Fruit fly (Drosophila melanogaster) whole organism, embryonic: ENCODE results near the gene Idh3a.

Source experiments
- Bgb ChIP-seq: fragments of 200-800 bp; sonication (Bioruptor generic); IDR thresholded peaks from 2 replicates; pipeline ENCODE4 v1.3.6; 2022; ENCODE audit warnings: missing biosample characterization, missing genetic modification characterization; ENCODE audit not compliant: partially characterized antibody
- CG11456 ChIP-seq: fragments of 200-800 bp; sonication (Bioruptor generic); IDR thresholded peaks from 3 replicates; pipeline ENCODE4 v1.3.6; 2022; ENCODE audit warnings: missing biosample characterization, missing genetic modification characterization
- CG11504 ChIP-seq: fragments of 200-800 bp; sonication (Bioruptor generic); optimal IDR thresholded peaks from 3 replicates; lab custom pipeline; 2019; ENCODE audit warnings: missing biosample characterization, mild to moderate bottlenecking, missing genetic modification characterization, moderate library complexity
- CG12155 ChIP-seq: fragments of 200-800 bp; sonication (Bioruptor generic); optimal IDR thresholded peaks from 3 replicates; lab custom pipeline; 2016; ENCODE audit warnings: missing biosample characterization, missing genetic modification characterization
- CG14965 ChIP-seq: fragments of 200-800 bp; sonication (Bioruptor generic); optimal IDR thresholded peaks from 2 replicates; lab custom pipeline; 2016; ENCODE audit warnings: missing biosample characterization, missing genetic modification characterization, borderline replicate concordance
- CG1529 ChIP-seq: fragments of 200-800 bp; sonication (Bioruptor generic); optimal IDR thresholded peaks from 3 replicates; lab custom pipeline; 2018; ENCODE audit warnings: missing biosample characterization, missing genetic modification characterization
- CG16815 ChIP-seq: fragments of 200-800 bp; sonication (Bioruptor generic); optimal IDR thresholded peaks from 3 replicates; lab custom pipeline; 2017; ENCODE audit warnings: missing biosample characterization, mild to moderate bottlenecking, missing genetic modification characterization
- CG16863 ChIP-seq: fragments of 200-800 bp; sonication (Bioruptor generic); optimal IDR thresholded peaks from 3 replicates; lab custom pipeline; 2016; ENCODE audit warnings: missing biosample characterization, missing genetic modification characterization
- CG17385 ChIP-seq: fragments of 200-800 bp; sonication (Bioruptor generic); optimal IDR thresholded peaks from 3 replicates; lab custom pipeline; 2018; ENCODE audit warnings: missing biosample characterization, mild to moderate bottlenecking, missing genetic modification characterization
- CG18011 ChIP-seq: fragments of 200-800 bp; sonication (Bioruptor generic); optimal IDR thresholded peaks from 2 replicates; lab custom pipeline; 2017; ENCODE audit warnings: missing biosample characterization, missing genetic modification characterization, mild to moderate bottlenecking, moderate library complexity, missing genotype
- CG2129 ChIP-seq: fragments of 200-800 bp; sonication (Bioruptor generic); IDR thresholded peaks from 2 replicates; pipeline ENCODE4 v1.3.6; 2022; ENCODE audit warnings: missing biosample characterization, missing genetic modification characterization; ENCODE audit not compliant: partially characterized antibody
- CG2678 ChIP-seq: fragments of 200-800 bp; sonication (Bioruptor generic); optimal IDR thresholded peaks from 3 replicates; lab custom pipeline; 2019; ENCODE audit warnings: missing biosample characterization, mild to moderate bottlenecking, missing genetic modification characterization, moderate library complexity
- CG31224 ChIP-seq: fragments of 200-800 bp; sonication (Bioruptor generic); IDR thresholded peaks from 2 replicates; pipeline ENCODE4 v1.3.6; 2022; ENCODE audit warnings: missing biosample characterization, missing genetic modification characterization
- CG3847 ChIP-seq: fragments of 200-800 bp; sonication (Bioruptor generic); IDR thresholded peaks from 2 replicates; pipeline ENCODE4 v1.3.6; 2022; ENCODE audit warnings: missing biosample characterization, missing genetic modification characterization
- CG8290 ChIP-seq, 3 experiments: fragments of 200-800 bp; sonication (Bioruptor generic); optimal IDR thresholded peaks; 2 replicates each; lab custom pipeline; 2016 to 2019; ENCODE audit warnings: missing biosample characterization in 3 of 3, missing genetic modification characterization in 3 of 3, mild to moderate bottlenecking in 2 of 3, moderate library complexity in 1 of 3
- CHES-1-like ChIP-seq: fragments of 200-800 bp; sonication (Bioruptor generic); optimal IDR thresholded peaks from 2 replicates; lab custom pipeline; 2016; ENCODE audit warnings: missing biosample characterization, missing genetic modification characterization
- H15 ChIP-seq: fragments of 200-800 bp; sonication (Bioruptor generic); IDR thresholded peaks from 3 replicates; pipeline ENCODE4 v1.3.6; 2022; ENCODE audit warnings: missing biosample characterization, missing genetic modification characterization
- Hr3 ChIP-seq: fragments of 200-800 bp; sonication (Bioruptor generic); optimal IDR thresholded peaks from 3 replicates; lab custom pipeline; 2016; ENCODE audit warnings: missing biosample characterization, missing genetic modification characterization
- NC2α ChIP-seq: fragments of 200-800 bp; sonication (Bioruptor generic); optimal IDR thresholded peaks from 2 replicates; lab custom pipeline; 2016; ENCODE audit warnings: missing biosample characterization, missing genetic modification characterization
- Nf-YA ChIP-seq: fragments of 200-800 bp; sonication (Bioruptor generic); IDR thresholded peaks from 2 replicates; pipeline ENCODE4 v1.3.6; 2022; ENCODE audit warnings: missing biosample characterization, missing genetic modification characterization
- NfI ChIP-seq: fragments of 200-800 bp; sonication (Bioruptor generic); optimal IDR thresholded peaks from 3 replicates; lab custom pipeline; 2018; ENCODE audit warnings: missing biosample characterization, mild to moderate bottlenecking, missing genetic modification characterization, moderate library complexity
- Oli ChIP-seq: fragments of 200-800 bp; sonication (Bioruptor generic); optimal IDR thresholded peaks from 2 replicates; lab custom pipeline; 2018; ENCODE audit warnings: missing biosample characterization, mild to moderate bottlenecking, missing genetic modification characterization, moderate library complexity
- PHDP ChIP-seq: fragments of 200-800 bp; sonication (Bioruptor generic); optimal IDR thresholded peaks from 3 replicates; lab custom pipeline; 2018; ENCODE audit warnings: missing biosample characterization, mild to moderate bottlenecking, missing genetic modification characterization, moderate library complexity
- Spps ChIP-seq: fragments of 200-800 bp; sonication (Bioruptor generic); optimal IDR thresholded peaks from 2 replicates; lab custom pipeline; 2018; ENCODE audit warnings: missing biosample characterization, mild to moderate bottlenecking, missing genetic modification characterization
- Vsx1 ChIP-seq: fragments of 200-800 bp; sonication (Bioruptor generic); optimal IDR thresholded peaks from 2 replicates; lab custom pipeline; 2017; ENCODE audit warnings: missing biosample characterization, mild to moderate bottlenecking, missing genetic modification characterization, missing genetic modification reagents
- al ChIP-seq: fragments of 200-800 bp; sonication (Bioruptor generic); IDR thresholded peaks from 2 replicates; pipeline ENCODE4 v1.3.6; 2022; ENCODE audit warnings: missing biosample characterization, missing genetic modification characterization
- ase ChIP-seq: fragments of 200-800 bp; sonication (Bioruptor generic); IDR thresholded peaks from 3 replicates; pipeline ENCODE4 v1.3.6; 2022; ENCODE audit warnings: missing biosample characterization, missing genetic modification characterization
- bsh ChIP-seq, 2 experiments: fragments of 200-800 bp; sonication (Bioruptor generic); optimal IDR thresholded peaks; 2 replicates each; lab custom pipeline; 2017 to 2018; ENCODE audit warnings: mild to moderate bottlenecking in 2 of 2, missing biosample characterization in 2 of 2, missing genetic modification characterization in 2 of 2, moderate library complexity in 1 of 2
- cg ChIP-seq: fragments of 200-800 bp; sonication (Bioruptor generic); optimal IDR thresholded peaks from 3 replicates; lab custom pipeline; 2019; ENCODE audit warnings: missing biosample characterization, mild to moderate bottlenecking, missing genetic modification characterization, moderate library complexity
- da ChIP-seq: fragments of 200-800 bp; sonication (Bioruptor generic); optimal IDR thresholded peaks from 2 replicates; lab custom pipeline; 2016; ENCODE audit warnings: missing biosample characterization, missing genetic modification characterization
- ems ChIP-seq: fragments of 200-800 bp; sonication (Bioruptor generic); optimal IDR thresholded peaks from 3 replicates; lab custom pipeline; 2016; ENCODE audit warnings: missing biosample characterization, missing genetic modification characterization
- fru ChIP-seq: fragments of >200 bp; optimal IDR thresholded peaks from 2 replicates; lab custom pipeline; 2017
- fu2 ChIP-seq: fragments of 200-800 bp; sonication (Bioruptor generic); optimal IDR thresholded peaks from 2 replicates; lab custom pipeline; 2016; ENCODE audit warnings: missing biosample characterization, missing genetic modification characterization
- grn ChIP-seq: fragments of 200-800 bp; sonication (Bioruptor generic); optimal IDR thresholded peaks from 3 replicates; lab custom pipeline; 2017; ENCODE audit warnings: missing biosample characterization, missing genetic modification characterization
- jumu ChIP-seq: fragments of 200-800 bp; sonication (Bioruptor generic); optimal IDR thresholded peaks from 3 replicates; lab custom pipeline; 2016; ENCODE audit warnings: missing biosample characterization, missing genetic modification characterization
- kni ChIP-seq: fragments of 200-800 bp; sonication (Bioruptor generic); optimal IDR thresholded peaks from 3 replicates; lab custom pipeline; 2017; ENCODE audit warnings: mild to moderate bottlenecking, missing biosample characterization, missing genetic modification reagents, missing genetic modification characterization
- knrl ChIP-seq: fragments of 200-800 bp; sonication (Bioruptor generic); IDR thresholded peaks from 3 replicates; pipeline ENCODE4 v1.3.6; 2022; ENCODE audit warnings: missing biosample characterization, missing genetic modification characterization; ENCODE audit not compliant: partially characterized antibody
- mirr ChIP-seq: fragments of 200-800 bp; sonication (Bioruptor generic); optimal IDR thresholded peaks from 3 replicates; lab custom pipeline; 2018; ENCODE audit warnings: missing biosample characterization, mild to moderate bottlenecking, missing genetic modification characterization
- repo ChIP-seq: fragments of 200-800 bp; sonication (Bioruptor generic); optimal IDR thresholded peaks from 2 replicates; lab custom pipeline; 2016; ENCODE audit warnings: missing biosample characterization, missing genetic modification characterization
- sd ChIP-seq: fragments of 200-800 bp; sonication (Bioruptor generic); optimal IDR thresholded peaks from 3 replicates; lab custom pipeline; 2018; ENCODE audit warnings: missing biosample characterization, mild to moderate bottlenecking, missing genetic modification characterization, moderate library complexity
- shn ChIP-seq: fragments of 200-800 bp; sonication (Bioruptor generic); optimal IDR thresholded peaks from 3 replicates; lab custom pipeline; 2016; ENCODE audit warnings: missing biosample characterization, missing genetic modification characterization
- sisA ChIP-seq: fragments of 200-800 bp; sonication (Bioruptor generic); IDR thresholded peaks from 2 replicates; pipeline ENCODE4 v1.3.6; 2022; ENCODE audit warnings: missing biosample characterization, missing genetic modification characterization
- so ChIP-seq: fragments of 200-800 bp; sonication (Bioruptor generic); IDR thresholded peaks from 3 replicates; pipeline ENCODE4 v1.3.6; 2022; ENCODE audit warnings: missing biosample characterization, missing genetic modification characterization
- tna ChIP-seq: fragments of 200-800 bp; sonication (Bioruptor generic); IDR thresholded peaks from 2 replicates; pipeline ENCODE4 v1.3.6; 2022; ENCODE audit warnings: missing biosample characterization, missing genetic modification characterization; ENCODE audit not compliant: partially characterized antibody
- vnd ChIP-seq: fragments of 200-800 bp; sonication (Bioruptor generic); IDR thresholded peaks from 3 replicates; pipeline ENCODE4 v1.3.6; 2022; ENCODE audit warnings: missing biosample characterization, missing genetic modification characterization; ENCODE audit not compliant: partially characterized antibody
- vvl ChIP-seq: fragments of 200-800 bp; sonication (Bioruptor generic); IDR thresholded peaks from 2 replicates; pipeline ENCODE4 v1.3.6; 2022; ENCODE audit warnings: missing biosample characterization, missing genetic modification characterization
- wor ChIP-seq: fragments of 200-800 bp; sonication (Bioruptor generic); IDR thresholded peaks from 2 replicates; pipeline ENCODE4 v1.3.6; 2022; ENCODE audit warnings: missing biosample characterization, missing genetic modification characterization
- zen2 ChIP-seq: fragments of 200-800 bp; sonication (Bioruptor generic); IDR thresholded peaks from 3 replicates; pipeline ENCODE4 v1.3.6; 2022; ENCODE audit warnings: missing biosample characterization, missing genetic modification characterization; ENCODE audit not compliant: partially characterized antibody

Idh3a gene

DNA sequence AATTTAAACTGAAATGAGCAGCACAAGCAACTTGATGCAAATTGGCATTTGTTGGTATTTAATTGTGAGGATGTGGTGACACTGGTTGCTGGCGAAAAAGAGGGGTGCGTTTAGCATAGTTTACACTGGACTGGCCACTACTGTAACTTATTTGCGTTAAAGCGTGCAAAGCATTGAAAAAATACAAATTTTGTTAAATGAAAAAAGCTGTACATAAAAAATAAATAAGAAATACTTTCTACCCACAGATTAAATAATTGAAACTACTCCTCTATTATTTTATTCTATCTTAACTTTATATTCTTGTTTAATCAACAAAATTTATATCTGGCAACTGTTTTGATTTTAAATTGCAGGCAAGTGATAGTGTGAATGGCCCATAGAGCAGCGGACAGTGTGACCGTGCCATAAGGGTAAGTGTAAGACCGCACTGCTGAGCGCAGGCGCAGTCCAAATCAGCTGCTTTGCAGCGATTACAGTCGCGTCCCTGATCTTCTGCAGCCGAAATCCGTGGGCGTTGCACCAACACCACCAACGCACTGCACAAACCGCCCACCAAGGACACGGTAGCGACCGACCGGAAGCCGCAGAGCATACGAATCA, 44.2 kb upstream of the Idh3a start, which contains the start of the genes Grip84 and car (continued):
- no peak for TF ChIP-seq CG2129
- no peak for TF ChIP-seq Vsx1 (GFP tag; lab: Kevin White, UChicago)
- TF ChIP-seq CG12155 (GFP tag; lab: Kevin White, UChicago): peak; percentile 62
- TF ChIP-seq NC2α (GFP tag; lab: Kevin White, UChicago): no peak
- TF ChIP-seq H15 (GFP tag; lab: Robert Waterston, UW): peak; percentile 43; the same call in 1 of the 3 replicates
- TF ChIP-seq CG11504: no peak
- no peak for TF ChIP-seq fru
- TF ChIP-seq cg (GFP tag; lab: Kevin White, UChicago): no peak
- TF ChIP-seq Nf-YA (GFP tag; lab: Robert Waterston, UW): no peak
- no peak for TF ChIP-seq zen2
- TF ChIP-seq vvl (GFP tag; lab: Robert Waterston, UW): peak; percentile 37; the same call in 1 of the 2 replicates
- 0 out of 2 replicates have a peak, but pooled peaks have one; percentile 7 for TF ChIP-seq Bgb (GFP tag; lab: Robert Waterston, UW)
- no peak for TF ChIP-seq CG2678 (tag; lab: Kevin White, UChicago)
- TF ChIP-seq bsh (GFP tag; optimal IDR thresholded peaks at IDR 0.05; lab: Kevin White, UChicago): peak in 1 of 2 experiments; percentile 60
- peak; percentile 66 for TF ChIP-seq al
- TF ChIP-seq so (GFP tag; lab: Robert Waterston, UW): no peak
- TF ChIP-seq CG17385 (GFP tag; lab: Kevin White, UChicago): peak; percentile 51
- TF ChIP-seq repo (GFP tag; lab: Kevin White, UChicago): no peak
- TF ChIP-seq wor (GFP tag; lab: Robert Waterston, UW): 0 out of 2 replicates have a peak, but pooled peaks have one; percentile 16
- peak; percentile 49 for TF ChIP-seq CG31224 (GFP tag; lab: Robert Waterston, UW)
- no peak for TF ChIP-seq CHES-1-like (GFP tag; lab: Kevin White, UChicago)
- no peak for TF ChIP-seq vnd (GFP tag; lab: Robert Waterston, UW)
- no peak for TF ChIP-seq ase (GFP tag; lab: Robert Waterston, UW)
- TF ChIP-seq PHDP: no peak
- TF ChIP-seq CG3847 (GFP tag; lab: Robert Waterston, UW): peak; percentile 74
- no peak for TF ChIP-seq CG16863 (GFP tag; lab: Kevin White, UChicago)
- peak; percentile 25 for TF ChIP-seq da (GFP tag; lab: Kevin White, UChicago)
- TF ChIP-seq jumu (GFP tag; lab: Kevin White, UChicago): peak; percentile 64
- no peak for TF ChIP-seq CG1529
- TF ChIP-seq knrl (GFP tag; lab: Robert Waterston, UW): no peak
- peak; percentile 78 for TF ChIP-seq CG16815 (GFP tag; lab: Kevin White, UChicago)
- TF ChIP-seq tna (GFP tag; lab: Robert Waterston, UW): no peak
- no peak for TF ChIP-seq fu2
- peak; percentile 26 for TF ChIP-seq Spps
- no peak for TF ChIP-seq mirr (GFP tag; lab: Kevin White, UChicago)
- no peak for TF ChIP-seq sd (tag; lab: Kevin White, UChicago)
- TF ChIP-seq CG8290 (GFP tag; optimal IDR thresholded peaks at IDR 0.05; lab: Kevin White, UChicago): no peak
- no peak for TF ChIP-seq CG8290 (tag; optimal IDR thresholded peaks at IDR 0.05; lab: Kevin White, UChicago)
- 0 out of 3 replicates have a peak, but pooled peaks have one; percentile 8 for TF ChIP-seq CG11456 (GFP tag; lab: Robert Waterston, UW)
- no peak for TF ChIP-seq ems
- TF ChIP-seq NfI (GFP tag; lab: Kevin White, UChicago): peak; percentile 68
- no peak for TF ChIP-seq CG14965 (GFP tag; lab: Kevin White, UChicago)
- no peak for TF ChIP-seq shn (GFP tag; lab: Kevin White, UChicago)
- TF ChIP-seq grn (GFP tag; lab: Kevin White, UChicago): no peak
- peak; percentile 61 for TF ChIP-seq Oli
- TF ChIP-seq kni (GFP tag; lab: Kevin White, UChicago): no peak
- TF ChIP-seq sisA (GFP tag; lab: Robert Waterston, UW): peak; percentile 67; the same call in 1 of the 2 replicates
- TF ChIP-seq Hr3: peak; percentile 71
- TF ChIP-seq CG18011 (GFP tag; lab: Kevin White, UChicago): peak; percentile 17
